4 worm cellular contexts compared by ENCODE assay signal in the genomic region with DNA sequence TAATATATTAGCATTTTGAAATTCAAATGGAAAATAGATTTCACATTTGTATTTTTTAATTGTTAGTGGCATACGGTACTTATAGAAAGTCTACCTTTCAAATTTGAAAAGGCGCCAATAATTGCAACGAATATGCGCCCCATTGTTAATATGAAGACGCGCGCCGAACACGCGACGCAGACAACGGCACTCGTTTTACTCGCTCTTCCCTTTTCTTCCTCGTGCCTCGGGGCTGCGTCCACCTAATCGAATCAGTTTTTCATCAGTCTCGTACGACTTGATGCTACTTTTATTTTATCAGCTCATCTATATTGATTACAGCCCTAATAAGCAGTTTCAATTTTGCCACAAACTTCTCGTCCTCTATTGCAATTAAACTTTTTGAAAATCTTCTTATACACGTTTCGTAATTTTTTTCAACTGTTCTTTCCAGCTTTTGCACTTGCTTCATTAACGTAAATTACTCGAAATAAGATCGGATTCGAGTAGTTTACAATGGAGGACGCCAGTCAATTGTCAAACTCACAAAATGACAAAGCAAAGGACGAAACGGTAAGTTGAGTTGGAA.
A peak's percentile ranks its signal among the peaks of the same experiment; 100 is the strongest.
TF ChIP-seq lines count a peak whose summit lies in the region.

A gene (plus strand): TSS at position 432 of the 568 bp plus-strand sequence.

TF ChIP-seq in whole organism, L1 larva, 84 proteins besides CTCF, POLR2A, EP300 and RAD21 (continued from another document and continues in another):
- TF ChIP-seq blmp-1 (tag; optimal IDR thresholded peaks at IDR 0.05; lab: Kevin White, UChicago) (peak; percentile 74), F16B12.6 (tag; optimal IDR thresholded peaks at IDR 0.05; lab: Kevin White, UChicago) (peak; percentile 10), pqm-1 (tag; optimal IDR thresholded peaks at IDR 0.05; lab: Kevin White, UChicago) (no peak), efl-1 (optimal IDR thresholded peaks at IDR 0.05; lab: Kevin White, UChicago) (peak; percentile 72 to 84), efl-1 (GFP tag; optimal IDR thresholded peaks at IDR 0.05 in 1 of 2; lab: Kevin White, UChicago) (peak; percentile 87 to 98), nhr-90 (tag; optimal IDR thresholded peaks at IDR 0.05; lab: Kevin White, UChicago; ENCODE audit: poor library complexity) (peak; percentile 60), nhr-11 (tag; optimal IDR thresholded peaks at IDR 0.05; lab: Kevin White, UChicago) (no peak), dpl-1 (GFP tag; optimal IDR thresholded peaks at IDR 0.05; lab: Kevin White, UChicago) (peak; percentile 80 to 89 (median 83)), lsy-2 (tag; optimal IDR thresholded peaks at IDR 0.05; lab: Kevin White, UChicago) (peak; percentile 56 to 86), efl-3 (GFP tag; optimal IDR thresholded peaks at IDR 0.05; lab: Kevin White, UChicago) (no peak), lir-3 (tag; optimal IDR thresholded peaks at IDR 0.05; lab: Kevin White, UChicago; ENCODE audit: poor library complexity) (peak; percentile 31), sox-4 (tag; optimal IDR thresholded peaks at IDR 0.05; lab: Kevin White, UChicago) (no peak), sptf-1 (tag; optimal IDR thresholded peaks at IDR 0.05; lab: Kevin White, UChicago) (no peak), lin-15B (tag; optimal IDR thresholded peaks at IDR 0.05; lab: Kevin White, UChicago) (peak; percentile 85), C16A3.4 (tag; optimal IDR thresholded peaks at IDR 0.05; lab: Kevin White, UChicago) (peak; percentile 38), mep-1 (tag; optimal IDR thresholded peaks at IDR 0.05; lab: Kevin White, UChicago) (peak; percentile 71), ceh-90 (tag; optimal IDR thresholded peaks at IDR 0.05; lab: Kevin White, UChicago) (no peak), nhr-12 (tag; optimal IDR thresholded peaks at IDR 0.05; lab: Kevin White, UChicago) (no peak), zip-4 (GFP tag; optimal IDR thresholded peaks at IDR 0.05; lab: Kevin White, UChicago) (no peak), ceh-8 (GFP tag; optimal IDR thresholded peaks at IDR 0.05; lab: Kevin White, UChicago) (peak; percentile 47), fos-1 (tag; optimal IDR thresholded peaks at IDR 0.05; lab: Kevin White, UChicago) (no peak), jun-1 (tag; optimal IDR thresholded peaks at IDR 0.05; lab: Kevin White, UChicago) (no peak), nhr-76 (tag; optimal IDR thresholded peaks at IDR 0.05; lab: Kevin White, UChicago) (no peak), ama-1 (optimal IDR thresholded peaks at IDR 0.05; lab: Kevin White, UChicago) (no peak), lin-35 (GFP tag; optimal IDR thresholded peaks at IDR 0.05; lab: Kevin White, UChicago) (peak; percentile 88 to 95), unc-98 (GFP tag; IDR thresholded peaks at IDR 0.05; lab: Robert Waterston, UW) (no peak), ceh-88 (GFP tag; IDR thresholded peaks at IDR 0.05; lab: Robert Waterston, UW) (no peak; the same call in 1 of the 2 replicates), ztf-11 (tag; optimal IDR thresholded peaks at IDR 0.05; lab: Kevin White, UChicago) (no peak), hpl-2 (GFP tag; optimal IDR thresholded peaks at IDR 0.05; lab: Kevin White, UChicago) (peak; percentile 14), lin-13 (GFP tag; optimal IDR thresholded peaks at IDR 0.05; lab: Kevin White, UChicago) (peak; percentile 52), C34B4.2 (tag; optimal IDR thresholded peaks at IDR 0.05; lab: Kevin White, UChicago) (no peak)

TF ChIP-seq in whole organism, L2 larva, 48 proteins besides CTCF, POLR2A, EP300 and RAD21 (continued from another document):
- TF ChIP-seq egl-27 (tag; optimal IDR thresholded peaks at IDR 0.05; lab: Kevin White, UChicago) (no peak), sem-4 (tag; optimal IDR thresholded peaks at IDR 0.05; lab: Kevin White, UChicago) (peak; percentile 48), elt-3 (tag; optimal IDR thresholded peaks at IDR 0.05; lab: Kevin White, UChicago) (no peak), C34F6.9 (tag; optimal IDR thresholded peaks at IDR 0.05; lab: Kevin White, UChicago) (peak; percentile 66)

TF ChIP-seq in whole organism, L4 larva, 104 proteins besides CTCF, POLR2A, EP300 and RAD21 (continued from another document):
- TF ChIP-seq fkh-10 (GFP tag; optimal IDR thresholded peaks at IDR 0.05; lab: Kevin White, UChicago) (peak; percentile 6), dve-1 (tag; optimal IDR thresholded peaks at IDR 0.05; lab: Kevin White, UChicago; ENCODE audit: insufficient read depth) (peak; percentile 80), dmd-6 (GFP tag; IDR thresholded peaks at IDR 0.05; lab: Robert Waterston, UW) (peak; percentile 56), T20F7.1 (GFP tag; optimal IDR thresholded peaks at IDR 0.05; lab: Kevin White, UChicago) (peak; percentile 1), nhr-6 (tag; optimal IDR thresholded peaks at IDR 0.05; lab: Kevin White, UChicago) (peak; percentile 65), nhr-77 (tag; optimal IDR thresholded peaks at IDR 0.05; lab: Kevin White, UChicago) (peak; percentile 29), arid-1 (GFP tag; conservative IDR thresholded peaks at IDR 0.05; lab: Robert Waterston, UW) (0 out of 2 replicates have a peak, but pooled peaks have one; percentile 30), mes-2 (tag; optimal IDR thresholded peaks at IDR 0.05; lab: Kevin White, UChicago; ENCODE audit: poor library complexity, severe bottlenecking) (peak; percentile 89), mxl-3 (GFP tag; optimal IDR thresholded peaks at IDR 0.05; lab: Kevin White, UChicago) (peak; percentile 83), aly-2 (tag; optimal IDR thresholded peaks at IDR 0.05; lab: Kevin White, UChicago) (no peak), pqm-1 (tag; optimal IDR thresholded peaks at IDR 0.05; lab: Kevin White, UChicago) (peak; percentile 45), nhr-42 (GFP tag; IDR thresholded peaks at IDR 0.05; lab: Robert Waterston, UW) (no peak)

TF ChIP-seq in whole organism, young adult, 124 proteins besides CTCF, POLR2A, EP300 and RAD21 (continued from another document):
- TF ChIP-seq fkh-3 (tag; optimal IDR thresholded peaks at IDR 0.05; lab: Kevin White, UChicago) (no peak), athp-1 (tag; optimal IDR thresholded peaks at IDR 0.05; lab: Kevin White, UChicago) (no peak), sdz-38 (tag; optimal IDR thresholded peaks at IDR 0.05; lab: Kevin White, UChicago) (no peak), die-1 (tag; optimal IDR thresholded peaks at IDR 0.05; lab: Kevin White, UChicago) (no peak), Y67H2A.10 (GFP tag; conservative IDR thresholded peaks at IDR 0.05; lab: Robert Waterston, UW) (no peak; the same call in 1 of the 2 replicates), egl-44 (GFP tag; IDR thresholded peaks at IDR 0.05; lab: Robert Waterston, UW) (no peak), F55B11.4 (tag; optimal IDR thresholded peaks at IDR 0.05; lab: Kevin White, UChicago; ENCODE audit: borderline replicate concordance, insufficient read depth) (no peak), dox-1 (GFP tag; IDR thresholded peaks at IDR 0.05; lab: Robert Waterston, UW) (peak; percentile 88), ceh-58 (GFP tag; IDR thresholded peaks at IDR 0.05; lab: Robert Waterston, UW) (no peak), ets-4 (GFP tag; optimal IDR thresholded peaks at IDR 0.05; lab: Kevin White, UChicago) (no peak), sptf-2 (GFP tag; optimal IDR thresholded peaks at IDR 0.05; lab: Kevin White, UChicago) (no peak), ztf-22 (GFP tag; optimal IDR thresholded peaks at IDR 0.05; lab: Kevin White, UChicago) (no peak), madf-3 (GFP tag; IDR thresholded peaks at IDR 0.05; lab: Robert Waterston, UW) (peak; percentile 99), madf-6 (GFP tag; IDR thresholded peaks at IDR 0.05; lab: Robert Waterston, UW) (peak; percentile 85), ceh-27 (GFP tag; optimal IDR thresholded peaks at IDR 0.05; lab: Kevin White, UChicago) (peak; percentile 50), xnd-1 (tag; optimal IDR thresholded peaks at IDR 0.05; lab: Kevin White, UChicago) (peak; percentile 43), ztf-28 (GFP tag; IDR thresholded peaks at IDR 0.05; lab: Robert Waterston, UW) (no peak), ceh-40 (GFP tag; IDR thresholded peaks at IDR 0.05; lab: Robert Waterston, UW) (no peak), cebp-1 (GFP tag; IDR thresholded peaks at IDR 0.05; lab: Robert Waterston, UW) (peak; percentile 45; the same call in 1 of the 2 replicates), cebp-1 (tag; optimal IDR thresholded peaks at IDR 0.05; lab: Kevin White, UChicago) (peak; percentile 58), rpc-1 (optimal IDR thresholded peaks at IDR 0.05; lab: Kevin White, UChicago) (no peak), rpc-1 (tag; optimal IDR thresholded peaks at IDR 0.05; lab: Kevin White, UChicago) (no peak), egl-18 (GFP tag; IDR thresholded peaks at IDR 0.05; lab: Robert Waterston, UW) (no peak), F22D6.2 (tag; optimal IDR thresholded peaks at IDR 0.05; lab: Kevin White, UChicago) (no peak), ztf-26 (tag; optimal IDR thresholded peaks at IDR 0.05; lab: Kevin White, UChicago) (no peak), hmg-1.2 (GFP tag; IDR thresholded peaks at IDR 0.05; lab: Robert Waterston, UW) (peak; percentile 52; the same call in 1 of the 2 replicates), F33H1.4 (GFP tag; IDR thresholded peaks at IDR 0.05; lab: Robert Waterston, UW) (peak; percentile 54), unc-62 (GFP tag; optimal IDR thresholded peaks at IDR 0.05; lab: Kevin White, UChicago) (no peak), attf-5 (GFP tag; optimal IDR thresholded peaks at IDR 0.05; lab: Kevin White, UChicago) (peak; percentile 88), nhr-80 (tag; optimal IDR thresholded peaks at IDR 0.05; lab: Kevin White, UChicago) (peak; percentile 88), pha-4 (tag; optimal IDR thresholded peaks at IDR 0.05; lab: Kevin White, UChicago) (peak; percentile 8), tlf-1 (GFP tag; optimal IDR thresholded peaks at IDR 0.05; lab: Kevin White, UChicago) (peak; percentile 66), gei-17 (GFP tag; optimal IDR thresholded peaks at IDR 0.05; lab: Kevin White, UChicago) (no peak), rec-8 (tag; optimal IDR thresholded peaks at IDR 0.05; lab: Kevin White, UChicago) (no peak), lsy-27 (tag; optimal IDR thresholded peaks at IDR 0.05; lab: Kevin White, UChicago; ENCODE audit: borderline replicate concordance, insufficient read depth) (peak; percentile 61), egrh-3 (GFP tag; IDR thresholded peaks at IDR 0.05; lab: Robert Waterston, UW) (no peak)
